Fruit fly (Drosophila melanogaster) whole organism, adult: Measurements from ENCODE around the gene mal.

Experiments used
- CG11617 ChIP-seq: fragments of 200-800 bp; sonication (Bioruptor generic); optimal IDR thresholded peaks from 2 replicates; lab custom pipeline; 2017; ENCODE audit warnings: mild to moderate bottlenecking, missing biosample characterization, missing genetic modification reagents, missing genetic modification characterization
- Clk ChIP-seq: fragments of 200-800 bp; sonication (Bioruptor generic); optimal IDR thresholded peaks from 2 replicates; lab custom pipeline; 2017; ENCODE audit warnings: missing biosample characterization, missing genetic modification characterization
- ovo ChIP-seq: fragments of 200-800 bp; sonication (Bioruptor generic); optimal IDR thresholded peaks from 2 replicates; lab custom pipeline; 2016; ENCODE audit warnings: missing biosample characterization, missing genetic modification characterization
- pad ChIP-seq: fragments of 200-800 bp; sonication (Bioruptor generic); optimal IDR thresholded peaks from 3 replicates; lab custom pipeline; 2017; ENCODE audit warnings: missing biosample characterization, missing genetic modification characterization, mild to moderate bottlenecking, moderate library complexity, missing genetic modification reagents

DNA sequence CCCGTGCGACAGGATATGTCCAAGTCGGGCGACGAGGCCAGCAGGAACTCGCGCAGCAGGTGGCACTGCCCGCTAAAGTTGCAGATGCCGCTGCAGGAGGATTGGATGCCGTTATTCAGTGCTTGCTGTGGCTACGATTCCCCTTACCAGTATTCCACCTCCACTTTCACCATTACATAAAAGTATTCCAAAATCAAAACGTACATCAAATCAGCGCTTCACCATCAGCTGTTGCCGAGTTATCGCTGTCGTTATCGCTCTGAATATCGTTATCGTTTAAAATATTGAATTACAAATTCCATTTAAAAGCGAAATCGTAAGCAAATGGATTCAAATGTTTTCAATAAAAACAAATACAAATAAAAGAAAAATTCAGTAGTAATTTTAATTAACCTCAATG is 2.7 kb upstream of the mal start, which contains the start of gene CG15456:
- TF ChIP-seq CG11617 (GFP tag; lab: Kevin White, UChicago), result no peak
- TF ChIP-seq Clk (GFP tag; lab: Kevin White, UChicago), result no peak
- no peak for TF ChIP-seq pad (GFP tag; lab: Kevin White, UChicago)
- TF ChIP-seq ovo (GFP tag; lab: Kevin White, UChicago), result no peak
